Worm (Caenorhabditis elegans) whole organism, L2 larva: ENCODE data around the gene ifd-1.

Experiments
- R02D3.7 ChIP-seq: fragments of 150-350 bp; optimal IDR thresholded peaks from 2 replicates; lab custom pipeline; 2014; ENCODE audit warnings: missing biosample characterization, missing genetic modification characterization
- ZK546.5 ChIP-seq: sonication (generic microtip); optimal IDR thresholded peaks from 2 replicates; lab custom pipeline; 2017; ENCODE audit warnings: missing biosample characterization, missing genetic modification characterization
- blmp-1 ChIP-seq: sonication (generic microtip); optimal IDR thresholded peaks from 2 replicates; lab custom pipeline; 2017; ENCODE audit warnings: missing genetic modification characterization, mild to moderate bottlenecking, missing compliant biosample characterization, antibody characterized with exemption, moderate library complexity; ENCODE audit not compliant: insufficient read depth
- ceh-82 ChIP-seq: fragments of 150-350 bp; optimal IDR thresholded peaks from 2 replicates; lab custom pipeline; 2014; ENCODE audit warnings: missing biosample characterization, missing genetic modification characterization
- crh-2 ChIP-seq: sonication (generic microtip); optimal IDR thresholded peaks from 2 replicates; lab custom pipeline; 2017; ENCODE audit warnings: missing biosample characterization, missing genetic modification characterization
- dmd-4 ChIP-seq: sonication (generic microtip); optimal IDR thresholded peaks from 2 replicates; lab custom pipeline; 2017; ENCODE audit warnings: missing biosample characterization, missing genetic modification characterization
- egl-27 ChIP-seq: sonication (generic microtip); optimal IDR thresholded peaks from 3 replicates; lab custom pipeline; 2017; ENCODE audit warnings: missing biosample characterization, missing genetic modification reagents, missing genetic modification characterization
- elt-3 ChIP-seq: sonication (generic microtip); optimal IDR thresholded peaks from 2 replicates; lab custom pipeline; 2017; ENCODE audit warnings: missing biosample characterization, missing genetic modification characterization
- fos-1 ChIP-seq: fragments of 150-350 bp; optimal IDR thresholded peaks from 2 replicates; lab custom pipeline; 2014; ENCODE audit warnings: missing biosample characterization, missing genetic modification characterization
- gmeb-1 ChIP-seq: fragments of 150-350 bp; optimal IDR thresholded peaks from 2 replicates; lab custom pipeline; 2014; ENCODE audit warnings: missing biosample characterization, missing genetic modification characterization
- lin-39 ChIP-seq: fragments of 150-350 bp; optimal IDR thresholded peaks from 2 replicates; lab custom pipeline; 2014; ENCODE audit warnings: missing biosample characterization, missing genetic modification reagents, missing genetic modification characterization
- lsy-2 ChIP-seq, 2 experiments: fragments of 150-350 bp in 1 of 2; sonication (generic microtip) in 1 of 2; optimal IDR thresholded peaks; 2 replicates each; lab custom pipeline; 2014 to 2017; ENCODE audit warnings: missing biosample characterization in 2 of 2, missing genetic modification characterization in 2 of 2
- mbf-1 ChIP-seq: sonication (generic microtip); optimal IDR thresholded peaks from 2 replicates; lab custom pipeline; 2017; ENCODE audit warnings: missing biosample characterization, missing genetic modification characterization
- nhr-10 ChIP-seq: sonication (generic microtip); optimal IDR thresholded peaks from 2 replicates; lab custom pipeline; 2017; ENCODE audit warnings: missing biosample characterization, missing genetic modification characterization
- nhr-12 ChIP-seq: fragments of 150-350 bp; optimal IDR thresholded peaks from 2 replicates; lab custom pipeline; 2014; ENCODE audit warnings: missing biosample characterization, missing genetic modification characterization
- nhr-129 ChIP-seq: fragments of 150-350 bp; optimal IDR thresholded peaks from 2 replicates; lab custom pipeline; 2014; ENCODE audit warnings: missing biosample characterization, missing genetic modification characterization
- nhr-21 ChIP-seq: fragments of 150-350 bp; optimal IDR thresholded peaks from 2 replicates; lab custom pipeline; 2014; ENCODE audit warnings: missing biosample characterization, missing genetic modification characterization
- nhr-23 ChIP-seq: fragments of 150-350 bp; optimal IDR thresholded peaks from 2 replicates; lab custom pipeline; 2014; ENCODE audit warnings: missing biosample characterization, missing genetic modification reagents, missing genetic modification characterization
- nhr-25 ChIP-seq: fragments of 150-350 bp; sonication (generic microtip); optimal IDR thresholded peaks from 3 replicates; lab custom pipeline; 2014; ENCODE audit warnings: missing biosample characterization, missing genetic modification characterization
- peb-1 ChIP-seq: fragments of 150-350 bp; optimal IDR thresholded peaks from 2 replicates; lab custom pipeline; 2014; ENCODE audit warnings: missing biosample characterization, missing genetic modification characterization
- sem-4 ChIP-seq: fragments of 150-350 bp; optimal IDR thresholded peaks from 2 replicates; lab custom pipeline; 2014; ENCODE audit warnings: missing biosample characterization, missing genetic modification reagents, missing genetic modification characterization
- skn-1 ChIP-seq: sonication (generic microtip); optimal IDR thresholded peaks from 2 replicates; lab custom pipeline; 2017; ENCODE audit warnings: missing biosample characterization, missing genetic modification characterization
- sma-3 ChIP-seq: sonication (generic microtip); optimal IDR thresholded peaks from 2 replicates; lab custom pipeline; 2016; ENCODE audit warnings: missing genetic modification reagents, missing genetic modification characterization, missing compliant biosample characterization
- sma-9 ChIP-seq, 2 experiments: fragments of 150-350 bp in 1 of 2; sonication (generic microtip) in 1 of 2; optimal IDR thresholded peaks; 2 replicates each; lab custom pipeline; 2014 to 2016; ENCODE audit warnings: missing genetic modification characterization in 2 of 2, mild to moderate bottlenecking in 1 of 2, missing biosample characterization in 1 of 2, missing compliant biosample characterization in 1 of 2, missing genetic modification reagents in 1 of 2, moderate library complexity in 1 of 2
- snpc-4 ChIP-seq: fragments of 150-350 bp; optimal IDR thresholded peaks from 2 replicates; lab custom pipeline; 2014; ENCODE audit warnings: missing biosample characterization, missing genetic modification characterization
- unc-39 ChIP-seq: fragments of 150-350 bp; optimal IDR thresholded peaks from 2 replicates; lab custom pipeline; 2014; ENCODE audit warnings: missing biosample characterization, missing genetic modification characterization
- zag-1 ChIP-seq: fragments of 150-350 bp; optimal IDR thresholded peaks from 2 replicates; lab custom pipeline; 2014; ENCODE audit warnings: missing biosample characterization, missing genetic modification characterization
- ztf-1 ChIP-seq: fragments of 200-800 bp; sonication (Bioruptor generic); conservative IDR thresholded peaks from 2 replicates; pipeline ENCODE4 v1.3.6; 2022; ENCODE audit warnings: missing genetic modification characterization, missing compliant biosample characterization

The ifd-1 gene

DNA sequence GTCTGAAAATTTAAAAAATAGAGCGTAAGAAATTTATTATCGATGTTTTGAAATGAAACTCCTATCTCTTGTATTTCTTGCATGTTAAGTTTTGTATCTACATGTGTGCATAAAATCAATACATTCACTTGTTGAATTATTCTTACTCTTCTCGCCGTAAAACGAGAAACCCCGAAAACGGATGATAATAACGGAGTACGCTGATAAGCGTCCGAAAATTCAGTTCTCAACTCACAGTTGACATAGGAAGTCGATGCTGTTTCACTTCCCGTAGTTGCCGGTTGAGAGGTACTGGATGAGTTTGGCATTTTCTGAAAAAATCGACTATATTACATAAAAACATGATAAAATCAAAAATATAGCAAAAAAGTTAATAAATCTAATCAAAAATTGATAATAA, 11.2 kb upstream of the ifd-1 start, which contains the start of gene sec-15:
TSS of gene sec-15 (minus strand) at position 311 of the 400 bp plus-strand sequence.
- TF ChIP-seq zag-1 (tag; lab: Kevin White, UChicago) (no peak), crh-2 (no peak), nhr-129 (tag; lab: Kevin White, UChicago) (no peak), nhr-10 (tag; lab: Kevin White, UChicago) (no peak), elt-3 (no peak), nhr-12 (tag; lab: Kevin White, UChicago) (no peak), nhr-25 (tag; lab: Kevin White, UChicago) (no peak), unc-39 (no peak), egl-27 (tag; lab: Kevin White, UChicago) (no peak), lsy-2 (tag; optimal IDR thresholded peaks at IDR 0.05; lab: Kevin White, UChicago) (no peak), gmeb-1 (tag; lab: Kevin White, UChicago) (no peak), blmp-1 (no peak), ztf-1 (GFP tag; lab: Robert Waterston, UW) (no peak), nhr-23 (tag; lab: Kevin White, UChicago) (no peak), R02D3.7 (tag; lab: Kevin White, UChicago) (no peak), ZK546.5 (tag; lab: Kevin White, UChicago) (no peak), peb-1 (tag; lab: Kevin White, UChicago) (no peak), snpc-4 (no peak), ceh-82 (tag; lab: Kevin White, UChicago) (no peak)

ce11 chrX:8831162-8831561, 6.9 kb upstream of the ifd-1 start, which contains the start of gene C28G1.6:
Gene C28G1.6, minus strand, starts transcription at chrX:8831262.
- TF ChIP-seq sem-4 (tag; lab: Kevin White, UChicago): no peak
- peak; percentile 11 for TF ChIP-seq fos-1 (tag; lab: Kevin White, UChicago)

DNA sequence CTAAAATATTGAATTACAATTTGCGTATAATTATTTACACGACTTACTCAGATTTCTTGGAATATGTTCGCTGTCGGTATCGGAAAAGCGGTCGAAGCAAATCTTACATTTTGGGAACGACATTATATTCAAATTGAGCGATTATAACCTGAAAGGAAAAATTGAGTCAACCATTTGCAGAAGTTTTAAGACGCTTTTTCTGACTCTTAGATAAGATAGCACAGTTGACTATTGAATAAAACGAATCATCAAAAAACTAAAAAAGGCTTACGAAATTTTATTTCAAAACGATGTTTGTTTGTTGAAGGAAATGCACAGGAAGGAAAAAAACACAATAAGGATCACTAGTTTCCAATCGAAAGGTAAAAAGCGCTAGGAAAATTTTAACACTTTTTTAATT, 4.1 kb upstream of the ifd-1 start, which contains the start of gene rcs-1:
TSS of gene rcs-1 (minus strand) at position 176 of the 400 bp plus-strand sequence.
- peak; percentile 71 for TF ChIP-seq fos-1 (tag; lab: Kevin White, UChicago)
- TF ChIP-seq peb-1 (tag; lab: Kevin White, UChicago): no peak

DNA sequence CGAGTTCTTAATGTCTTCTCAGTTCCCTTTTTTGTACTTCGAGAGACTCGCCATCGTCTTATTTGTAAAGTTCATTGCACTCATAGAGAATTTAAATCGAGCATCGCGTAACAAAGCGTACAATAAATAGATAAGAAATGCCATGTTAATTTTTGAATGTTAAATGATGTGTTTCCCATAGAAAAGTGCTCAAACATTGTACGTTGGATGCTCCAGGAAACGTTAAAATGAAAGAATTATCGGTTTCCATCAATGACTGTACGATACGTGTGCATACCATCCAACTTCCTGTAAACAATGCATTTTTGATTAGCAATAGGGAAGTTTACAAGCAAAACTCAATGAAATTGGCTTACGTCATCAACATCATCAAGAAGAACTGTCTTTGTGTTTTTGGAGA, 3.6 kb downstream of the ifd-1 start:
- TF ChIP-seq crh-2 (peak; percentile 68), sma-9 (GFP tag; optimal IDR thresholded peaks at IDR 0.05; lab: Kevin White, UChicago) (peak; percentile 23), sma-9 (tag; optimal IDR thresholded peaks at IDR 0.05; lab: Kevin White, UChicago) (no peak), gmeb-1 (tag; lab: Kevin White, UChicago) (peak; percentile 3), skn-1 (no peak), elt-3 (no peak), fos-1 (tag; lab: Kevin White, UChicago) (peak; percentile 92), nhr-21 (no peak), dmd-4 (tag; lab: Kevin White, UChicago) (no peak), lsy-2 (tag; optimal IDR thresholded peaks at IDR 0.05; lab: Kevin White, UChicago) (no peak)

ce11 chrX:8819815-8820415, 4.3 kb downstream of the ifd-1 start:
- no peak for TF ChIP-seq mbf-1 (tag; lab: Kevin White, UChicago)
- peak; percentile 62 for TF ChIP-seq nhr-21
- peak; percentile 14 for TF ChIP-seq sma-3

- TF ChIP-seq R02D3.7 (tag; lab: Kevin White, UChicago): no peak
- peak; percentile 30 for TF ChIP-seq fos-1 (tag; lab: Kevin White, UChicago)
Observed at ce11 chrX:8817929-8818328, 6.3 kb downstream of the ifd-1 start.

ce11 chrX:8811916-8812315, 12.3 kb downstream of the ifd-1 start, which contains the start of gene cnnm-2:
Gene cnnm-2, plus strand, starts transcription at chrX:8812105.
- TF ChIP-seq fos-1 (tag; lab: Kevin White, UChicago) (peak; percentile 82), lin-39 (tag; lab: Kevin White, UChicago) (no peak), crh-2 (peak; percentile 53)
